Fruit fly (Drosophila melanogaster): Measurements from ENCODE around the gene CG15535.

Gene CG15535

DNA sequence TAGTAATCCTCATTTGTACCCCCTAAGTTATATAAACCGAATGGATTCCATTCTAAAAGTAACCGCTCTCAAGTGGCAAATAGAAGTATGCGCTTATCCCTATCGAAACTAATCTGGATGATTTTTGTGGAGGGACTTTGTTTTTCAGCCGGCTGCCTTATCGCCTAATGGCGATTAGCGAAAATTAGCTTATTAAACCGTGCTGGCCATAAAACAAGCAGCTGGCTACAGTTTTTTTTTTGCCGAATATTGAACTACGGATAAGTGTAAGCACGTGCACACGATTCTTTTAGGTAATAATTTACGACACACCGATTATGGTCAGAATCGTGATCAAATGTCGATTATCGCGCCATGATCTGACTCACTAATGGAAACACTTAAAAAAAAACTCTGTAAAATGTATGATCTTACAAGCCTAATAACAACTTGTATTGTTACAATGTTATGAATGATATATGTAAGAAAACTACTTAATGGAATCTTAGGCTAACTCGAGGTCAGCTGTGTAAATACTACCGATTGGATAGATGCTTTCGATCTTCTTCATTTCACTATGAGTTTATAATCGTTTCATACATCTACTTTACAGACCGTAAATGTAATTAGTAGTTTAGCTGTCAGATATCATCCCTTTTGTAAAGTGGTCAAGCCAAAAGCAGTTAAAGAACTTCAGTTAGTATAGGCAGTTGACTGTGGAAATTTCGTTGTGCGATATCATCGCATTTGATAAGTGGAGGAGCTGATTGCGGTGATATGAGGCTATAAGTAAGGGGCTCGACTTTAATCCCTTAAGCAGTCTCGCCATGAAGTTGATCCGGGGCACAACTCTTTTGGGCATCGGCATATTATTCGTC, 7.8 kb upstream of the CG15535 start, which contains the start of gene CG15534:
Gene CG15534 (plus strand): TSS at position 807 of the 857 bp plus-strand sequence.
- TF ChIP-seq CG10669 (GFP tag; optimal IDR thresholded peaks at IDR 0.05) (no peak), vri (GFP tag; optimal IDR thresholded peaks at IDR 0.05) (peak; percentile 24)

DNA sequence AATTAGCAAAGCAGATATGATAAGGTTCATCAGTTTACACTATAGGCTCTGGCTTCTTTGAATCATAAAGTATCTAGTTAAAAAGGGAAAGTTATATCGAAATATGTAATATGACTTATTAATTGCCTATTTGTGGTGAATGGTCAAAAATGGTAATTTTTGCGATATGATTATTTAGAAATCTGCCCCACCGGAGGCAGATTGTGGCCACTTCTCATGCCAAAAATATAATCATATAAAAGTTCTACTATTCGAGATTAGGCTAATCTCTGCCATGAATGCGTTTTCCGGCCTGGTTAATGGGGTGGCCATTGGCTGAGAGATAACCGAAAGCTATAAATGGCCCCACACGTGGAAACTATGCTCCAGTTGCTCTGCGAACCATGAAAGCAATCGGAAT, 4.7 kb upstream of the CG15535 start, which contains the start of gene CG15533:
Gene CG15533 (plus strand): TSS at position 362 of the 400 bp plus-strand sequence.
- TF ChIP-seq spab (GFP tag; optimal IDR thresholded peaks at IDR 0.05) (no peak), CG16779 (tag; optimal IDR thresholded peaks at IDR 0.05) (no peak), salr (GFP tag; optimal IDR thresholded peaks at IDR 0.05) (no peak), CG8119 (GFP tag; IDR thresholded peaks at IDR 0.05) (no peak), CG3919 (GFP tag; optimal IDR thresholded peaks at IDR 0.05) (no peak)

DNA sequence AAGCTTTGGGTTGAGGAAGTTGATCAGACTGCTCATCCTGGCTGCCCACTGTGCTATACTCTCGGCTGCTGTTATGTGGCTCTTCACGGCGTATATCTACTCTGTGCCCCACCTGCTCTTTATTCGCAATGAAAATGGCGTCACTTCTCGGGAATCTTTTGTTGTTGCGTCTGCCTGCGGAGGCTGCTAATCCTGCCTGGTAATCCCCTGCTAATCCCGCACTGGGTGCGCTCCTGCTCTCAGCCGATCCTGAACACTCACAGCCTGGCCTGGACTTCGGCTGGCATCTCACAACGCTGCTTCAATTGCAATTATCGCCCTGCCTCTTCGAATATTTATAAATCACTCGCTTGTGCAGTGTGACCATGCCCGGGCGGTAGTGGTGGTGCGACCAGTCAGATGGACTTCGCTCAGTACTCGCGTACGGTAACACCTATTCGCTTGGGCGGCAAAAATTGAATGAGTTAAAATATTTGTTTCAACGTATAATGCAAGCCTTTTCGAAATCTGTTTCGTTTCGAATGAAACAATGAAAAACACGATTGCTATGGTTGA, 4.2 kb upstream of the CG15535 start, which contains the start of gene CG2218:
Gene CG2218 (minus strand): TSS at position 472 of the 555 bp plus-strand sequence.
- TF ChIP-seq CG11902 (GFP tag; optimal IDR thresholded peaks at IDR 0.05) (no peak), CG3032 (tag; optimal IDR thresholded peaks at IDR 0.05) (no peak), Sox14 (GFP tag; optimal IDR thresholded peaks at IDR 0.05) (peak; percentile 74), CG6808 (GFP tag; optimal IDR thresholded peaks at IDR 0.05) (peak; percentile 65), ss (GFP tag; optimal IDR thresholded peaks at IDR 0.05) (peak in 1 of 2 experiments; percentile 81), CG9139 (GFP tag; optimal IDR thresholded peaks at IDR 0.05) (peak; percentile 39)

DNA sequence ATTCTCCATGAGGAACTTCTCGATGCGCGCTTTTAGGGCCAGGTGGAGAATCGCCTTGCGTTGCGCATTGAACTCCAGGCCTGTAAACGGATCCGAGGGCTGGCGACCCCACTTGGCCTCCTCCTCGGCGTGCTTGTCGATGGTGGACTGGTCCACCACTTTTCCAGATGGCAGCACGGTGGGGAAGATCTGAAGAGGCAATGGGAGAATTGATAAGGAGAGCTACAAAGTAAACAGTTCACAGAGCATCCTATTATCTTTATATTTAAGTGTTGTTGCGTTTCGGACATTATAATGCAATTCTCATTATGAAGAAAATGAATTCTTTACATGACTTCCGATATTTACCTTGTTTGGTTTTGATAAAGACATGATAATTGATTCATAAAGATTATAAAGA, 2.9 kb upstream of the CG15535 start:
- peak; percentile 96 for TF ChIP-seq dsx (GFP tag; optimal IDR thresholded peaks at IDR 0.05; ENCODE audit: poor library complexity, severe bottlenecking)
- TF ChIP-seq Eip78C (GFP tag) = peak; percentile 0
- no peak for TF ChIP-seq Met (GFP tag; optimal IDR thresholded peaks at IDR 0.05)
- peak; percentile 99 for TF ChIP-seq svp (GFP tag)

DNA sequence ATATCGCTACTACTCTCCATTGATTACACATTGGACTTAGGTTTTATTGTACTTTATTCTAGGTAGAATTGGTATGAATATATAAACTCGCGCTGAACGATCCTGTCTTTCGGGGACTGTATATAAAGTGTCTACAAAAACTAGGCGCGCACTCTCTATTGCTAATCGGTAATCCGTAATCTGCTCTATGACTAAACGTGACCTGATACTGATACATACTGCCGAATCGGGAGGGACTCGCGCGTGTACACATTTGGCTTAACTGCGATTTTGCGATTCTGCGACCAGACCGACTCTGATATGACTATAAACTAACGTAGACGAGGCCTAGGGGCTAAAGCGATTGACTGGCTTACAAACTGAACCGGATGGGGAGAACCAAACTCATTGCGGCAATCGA, 1.9 kb upstream of the CG15535 start:
- TF ChIP-seq Sox15 (GFP tag; optimal IDR thresholded peaks at IDR 0.05) (no peak), CG3919 (GFP tag; optimal IDR thresholded peaks at IDR 0.05) (no peak), Hr39 (GFP tag; optimal IDR thresholded peaks at IDR 0.05) (no peak), CG6276 (GFP tag; optimal IDR thresholded peaks at IDR 0.05) (no peak), net (GFP tag; optimal IDR thresholded peaks at IDR 0.05) (no peak), achi (GFP tag; optimal IDR thresholded peaks at IDR 0.05) (no peak), topi (GFP tag; optimal IDR thresholded peaks at IDR 0.05) (no peak), Blimp-1 (GFP tag; optimal IDR thresholded peaks at IDR 0.05) (no peak)

DNA sequence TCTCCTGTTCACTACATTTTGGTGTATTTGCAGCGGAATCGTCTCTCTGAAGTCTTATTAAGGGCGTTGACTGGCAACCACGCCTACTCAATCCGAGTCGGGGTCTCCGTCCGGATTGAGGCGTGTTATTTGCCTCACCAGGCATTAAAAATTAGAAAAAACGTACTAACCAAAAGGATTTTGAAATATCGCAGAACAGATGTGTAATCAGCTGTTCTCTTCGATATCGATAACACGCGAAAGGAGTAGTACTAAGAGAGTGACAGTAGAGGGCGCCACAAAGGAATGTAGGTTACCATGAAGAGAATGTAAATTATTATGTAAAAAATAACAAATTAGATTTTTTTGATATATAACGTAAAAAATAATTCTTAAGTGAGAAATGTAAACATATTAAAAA, 1.3 kb upstream of the CG15535 start, which contains the start of gene CG15536:
Gene CG15536 (minus strand): TSS at position 170 of the 400 bp plus-strand sequence.
- no peak for TF ChIP-seq CG11294 (GFP tag; IDR thresholded peaks at IDR 0.05)
- TF ChIP-seq Eip78C (GFP tag) = peak; percentile 14
- TF ChIP-seq spab (GFP tag; optimal IDR thresholded peaks at IDR 0.05) = no peak
- TF ChIP-seq achi (GFP tag; optimal IDR thresholded peaks at IDR 0.05) = no peak
- TF ChIP-seq CG8319 (GFP tag; optimal IDR thresholded peaks at IDR 0.05) = no peak
- no peak for TF ChIP-seq Ets96B (tag; optimal IDR thresholded peaks at IDR 0.05)
- TF ChIP-seq Ets21C (GFP tag; optimal IDR thresholded peaks at IDR 0.05) = no peak
- no peak for TF ChIP-seq fd85E (GFP tag; optimal IDR thresholded peaks at IDR 0.05)
- TF ChIP-seq Sox14 (GFP tag; optimal IDR thresholded peaks at IDR 0.05) = no peak
- TF ChIP-seq esn (GFP tag; optimal IDR thresholded peaks at IDR 0.05) = peak; percentile 15
- no peak for TF ChIP-seq lz (GFP tag; optimal IDR thresholded peaks at IDR 0.05)
- no peak for TF ChIP-seq CG6276 (GFP tag; optimal IDR thresholded peaks at IDR 0.05)
- no peak for TF ChIP-seq CG31627 (GFP tag; optimal IDR thresholded peaks at IDR 0.05)
- TF ChIP-seq topi (GFP tag; optimal IDR thresholded peaks at IDR 0.05) = no peak
- TF ChIP-seq Eip93F (GFP tag; optimal IDR thresholded peaks at IDR 0.05) = no peak
- no peak for TF ChIP-seq CG8632 (GFP tag; optimal IDR thresholded peaks at IDR 0.05)
- no peak for TF ChIP-seq CG15336 (GFP tag; IDR thresholded peaks at IDR 0.05)
- TF ChIP-seq CG11902 (GFP tag; optimal IDR thresholded peaks at IDR 0.05) = no peak
